Worm (Caenorhabditis elegans) whole organism, young adult: ENCODE measurements around the gene B0024.4.

Experiments used
- B0019.2 ChIP-seq: fragments of 200-800 bp; sonication (Bioruptor generic); conservative IDR thresholded peaks from 2 replicates; pipeline ENCODE4 v1.3.6; 2022; ENCODE audit warnings: missing genetic modification reagents, missing genetic modification characterization, missing compliant biosample characterization
- B0261.1 ChIP-seq: sonication (generic microtip); optimal IDR thresholded peaks from 2 replicates; lab custom pipeline; 2016; ENCODE audit warnings: mild to moderate bottlenecking, missing genetic modification characterization, moderate library complexity, missing compliant biosample characterization
- C06A6.2 ChIP-seq: fragments of 200-800 bp; sonication (Bioruptor generic); conservative IDR thresholded peaks from 2 replicates; pipeline ENCODE4 v1.3.6; 2022; ENCODE audit warnings: missing genetic modification characterization, missing compliant biosample characterization
- F10E7.11 ChIP-seq: sonication (generic microtip); optimal IDR thresholded peaks from 2 replicates; lab custom pipeline; 2017; ENCODE audit warnings: mild to moderate bottlenecking, missing genetic modification characterization, moderate library complexity, missing compliant biosample characterization
- F23B12.7 ChIP-seq: sonication (generic microtip); optimal IDR thresholded peaks from 2 replicates; lab custom pipeline; 2017; ENCODE audit warnings: missing genetic modification characterization, mild to moderate bottlenecking, missing compliant biosample characterization, antibody characterized with exemption, moderate library complexity; ENCODE audit not compliant: insufficient read depth
- F33H1.4 ChIP-seq: fragments of 200-800 bp; sonication (Bioruptor generic); IDR thresholded peaks from 2 replicates; pipeline ENCODE4 v1.3.6; 2022; ENCODE audit warnings: missing genetic modification reagents, missing genetic modification characterization, missing compliant biosample characterization
- F57A8.1 ChIP-seq: fragments of 200-800 bp; sonication (Bioruptor generic); optimal IDR thresholded peaks from 2 replicates; lab custom pipeline; 2018; ENCODE audit warnings: mild to moderate bottlenecking, missing genetic modification characterization, moderate library complexity, missing compliant biosample characterization
- Y67H2A.10 ChIP-seq: fragments of 200-800 bp; sonication (Bioruptor generic); conservative IDR thresholded peaks from 2 replicates; pipeline ENCODE4 v1.3.6; 2022; ENCODE audit warnings: missing genetic modification reagents, missing genetic modification characterization, missing compliant biosample characterization
- Y79H2A.3 ChIP-seq: fragments of 200-800 bp; sonication (Bioruptor generic); conservative IDR thresholded peaks from 2 replicates; pipeline ENCODE4 v1.3.6; 2022; ENCODE audit warnings: missing genetic modification reagents, missing genetic modification characterization, missing compliant biosample characterization
- akir-1 ChIP-seq: fragments of 200-800 bp; sonication (Bioruptor generic); optimal IDR thresholded peaks from 2 replicates; lab custom pipeline; 2018; ENCODE audit warnings: mild to moderate bottlenecking, missing genetic modification characterization, moderate library complexity, missing compliant biosample characterization
- aptf-3 ChIP-seq: fragments of 200-800 bp; sonication (Bioruptor generic); IDR thresholded peaks from 2 replicates; pipeline ENCODE4 v1.3.6; 2022; ENCODE audit warnings: missing genetic modification characterization, missing compliant biosample characterization
- attf-5 ChIP-seq: fragments of 200-800 bp; sonication (Bioruptor generic); optimal IDR thresholded peaks from 2 replicates; lab custom pipeline; 2018; ENCODE audit warnings: mild to moderate bottlenecking, missing genetic modification characterization, missing compliant biosample characterization
- ceh-100 ChIP-seq: fragments of 200-800 bp; sonication (Bioruptor generic); IDR thresholded peaks from 2 replicates; pipeline ENCODE4 v1.3.6; 2022; ENCODE audit warnings: missing genetic modification reagents, missing genetic modification characterization, missing compliant biosample characterization
- ceh-40 ChIP-seq: fragments of 200-800 bp; sonication (Bioruptor generic); IDR thresholded peaks from 2 replicates; pipeline ENCODE4 v1.3.6; 2022; ENCODE audit warnings: missing genetic modification characterization, missing compliant biosample characterization
- dox-1 ChIP-seq: fragments of 200-800 bp; sonication (Bioruptor generic); IDR thresholded peaks from 2 replicates; pipeline ENCODE4 v1.3.6; 2022; ENCODE audit warnings: missing genetic modification reagents, missing genetic modification characterization, missing compliant biosample characterization
- egrh-3 ChIP-seq: fragments of 200-800 bp; sonication (Bioruptor generic); IDR thresholded peaks from 2 replicates; pipeline ENCODE4 v1.3.6; 2022; ENCODE audit warnings: missing genetic modification reagents, missing genetic modification characterization, missing compliant biosample characterization
- ekl-4 ChIP-seq: fragments of 200-800 bp; sonication (Bioruptor generic); IDR thresholded peaks from 2 replicates; pipeline ENCODE4 v1.3.6; 2022; ENCODE audit warnings: missing genetic modification reagents, missing genetic modification characterization, missing compliant biosample characterization
- gei-17 ChIP-seq: fragments of 200-800 bp; sonication (Bioruptor generic); optimal IDR thresholded peaks from 2 replicates; lab custom pipeline; 2018; ENCODE audit warnings: mild to moderate bottlenecking, missing genetic modification characterization, missing compliant biosample characterization
- hrde-1 ChIP-seq: sonication (generic microtip); optimal IDR thresholded peaks from 2 replicates; lab custom pipeline; 2016; ENCODE audit warnings: missing genetic modification characterization, mild to moderate bottlenecking, missing compliant biosample characterization, moderate library complexity, missing genotype, missing genetic modification reagents, borderline replicate concordance
- let-607 ChIP-seq, 2 experiments: fragments of 200-800 bp in 1 of 2; sonication (Bioruptor generic) in 1 of 2; sonication (generic microtip) in 1 of 2; optimal IDR thresholded peaks; 2 replicates each; lab custom pipeline; 2016 to 2018; ENCODE audit warnings: mild to moderate bottlenecking in 2 of 2, missing compliant biosample characterization in 2 of 2, missing genetic modification characterization in 2 of 2, moderate library complexity in 2 of 2, missing genotype in 1 of 2
- lin-26 ChIP-seq: fragments of 200-800 bp; sonication (Bioruptor generic); IDR thresholded peaks from 2 replicates; pipeline ENCODE4 v1.3.6; 2022; ENCODE audit warnings: missing genetic modification reagents, missing genetic modification characterization, missing compliant biosample characterization
- lsy-27 ChIP-seq: sonication (generic microtip); optimal IDR thresholded peaks from 2 replicates; lab custom pipeline; 2017; ENCODE audit warnings: missing genetic modification characterization, mild to moderate bottlenecking, missing compliant biosample characterization, antibody characterized with exemption, missing genotype, borderline replicate concordance; ENCODE audit not compliant: insufficient read depth
- madf-3 ChIP-seq: fragments of 200-800 bp; sonication (Bioruptor generic); IDR thresholded peaks from 2 replicates; pipeline ENCODE4 v1.3.6; 2022; ENCODE audit warnings: missing genetic modification reagents, missing genetic modification characterization, missing compliant biosample characterization
- madf-8 ChIP-seq: fragments of 200-800 bp; sonication (Bioruptor generic); conservative IDR thresholded peaks from 2 replicates; pipeline ENCODE4 v1.3.6; 2022; ENCODE audit warnings: missing genetic modification reagents, missing genetic modification characterization, missing compliant biosample characterization
- mcd-1 ChIP-seq: fragments of 200-800 bp; sonication (Bioruptor generic); IDR thresholded peaks from 2 replicates; pipeline ENCODE4 v1.3.6; 2022; ENCODE audit warnings: missing genetic modification reagents, missing genetic modification characterization, missing compliant biosample characterization
- mes-4 ChIP-seq: sonication (generic microtip); optimal IDR thresholded peaks from 2 replicates; lab custom pipeline; 2016; ENCODE audit warnings: missing genotype, missing genetic modification characterization, missing compliant biosample characterization
- nfya-1 ChIP-seq: sonication (generic microtip); optimal IDR thresholded peaks from 2 replicates; lab custom pipeline; 2017; ENCODE audit warnings: antibody characterized with exemption, missing compliant biosample characterization, missing genetic modification characterization, borderline replicate concordance; ENCODE audit not compliant: insufficient read depth
- nhr-120 ChIP-seq: fragments of 200-800 bp; sonication (Bioruptor generic); IDR thresholded peaks from 2 replicates; pipeline ENCODE4 v1.3.6; 2022; ENCODE audit warnings: missing genetic modification characterization, missing compliant biosample characterization
- nhr-80 ChIP-seq: sonication (generic microtip); optimal IDR thresholded peaks from 2 replicates; lab custom pipeline; 2016; ENCODE audit warnings: missing genetic modification characterization, missing compliant biosample characterization
- nhr-90 ChIP-seq: sonication (generic microtip); optimal IDR thresholded peaks from 2 replicates; lab custom pipeline; 2016; ENCODE audit warnings: missing genotype, mild to moderate bottlenecking, missing genetic modification characterization, missing compliant biosample characterization
- pbrm-1 ChIP-seq: fragments of 200-800 bp; sonication (Bioruptor generic); IDR thresholded peaks from 2 replicates; pipeline ENCODE4 v1.3.6; 2022; ENCODE audit warnings: missing genetic modification reagents, missing genetic modification characterization, missing compliant biosample characterization
- pha-4 ChIP-seq: fragments of 150-350 bp; sonication (generic microtip); optimal IDR thresholded peaks from 2 replicates; lab custom pipeline; 2014; ENCODE audit warnings: missing biosample characterization, missing genetic modification reagents, missing genetic modification characterization
- sdz-38 ChIP-seq: sonication (generic microtip); optimal IDR thresholded peaks from 2 replicates; lab custom pipeline; 2016; ENCODE audit warnings: missing genotype, missing genetic modification characterization, missing compliant biosample characterization
- snpc-3.4 ChIP-seq: sonication (generic microtip); optimal IDR thresholded peaks from 2 replicates; lab custom pipeline; 2017; ENCODE audit warnings: missing genetic modification characterization, mild to moderate bottlenecking, missing compliant biosample characterization, antibody characterized with exemption, moderate library complexity, missing genotype, missing genetic modification reagents
- sptf-2 ChIP-seq: fragments of 200-800 bp; sonication (Bioruptor generic); optimal IDR thresholded peaks from 2 replicates; lab custom pipeline; 2018; ENCODE audit warnings: mild to moderate bottlenecking, missing genetic modification characterization, missing compliant biosample characterization
- unc-62 ChIP-seq: fragments of 150-350 bp; optimal IDR thresholded peaks from 2 replicates; lab custom pipeline; 2014; ENCODE audit warnings: missing biosample characterization, missing genetic modification reagents, missing genetic modification characterization
- xnd-1 ChIP-seq: sonication (generic microtip); optimal IDR thresholded peaks from 2 replicates; lab custom pipeline; 2016; ENCODE audit warnings: missing genotype, missing genetic modification reagents, missing genetic modification characterization, missing compliant biosample characterization
- zfh-2 ChIP-seq: fragments of 200-800 bp; sonication (Bioruptor generic); conservative IDR thresholded peaks from 2 replicates; pipeline ENCODE4 v1.3.6; 2022; ENCODE audit warnings: missing genetic modification reagents, missing genetic modification characterization, missing compliant biosample characterization
- zim-3 ChIP-seq: sonication (generic microtip); optimal IDR thresholded peaks from 2 replicates; lab custom pipeline; 2017; ENCODE audit warnings: mild to moderate bottlenecking, missing genetic modification characterization, moderate library complexity, missing compliant biosample characterization

Gene B0024.4

DNA sequence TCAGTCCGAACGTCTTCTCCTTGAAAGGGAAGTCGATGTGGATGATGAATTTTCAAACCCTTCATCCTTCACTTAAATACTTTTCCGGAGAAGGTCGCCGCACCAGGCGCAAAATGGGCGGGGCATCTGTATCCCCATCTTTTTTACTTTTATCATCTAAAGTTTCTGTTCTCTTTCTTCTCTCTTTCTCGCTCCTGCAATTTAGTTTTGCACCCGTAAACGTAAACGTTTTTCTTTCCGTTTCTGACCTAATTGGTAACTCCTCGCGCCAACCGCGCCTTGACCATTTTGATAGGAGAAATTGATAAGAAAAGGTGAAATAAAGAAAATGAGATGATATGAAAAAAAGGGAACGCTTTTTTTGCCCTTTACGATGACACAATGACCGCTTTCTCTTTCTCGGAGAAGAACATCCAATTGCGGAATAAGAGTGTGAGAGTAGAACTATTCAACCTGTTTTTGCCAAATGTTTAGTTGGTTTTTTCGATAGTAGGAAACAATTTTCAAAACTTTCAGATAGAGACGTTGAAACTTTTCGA lies 4.3 kb upstream of the B0024.4 start, which contains the start of gene col-149:
TSS of gene col-149 (minus strand) at position 51 of the 539 bp plus-strand sequence.
- TF ChIP-seq nhr-80 (tag; lab: Kevin White, UChicago) (peak; percentile 32), akir-1 (no peak)

DNA sequence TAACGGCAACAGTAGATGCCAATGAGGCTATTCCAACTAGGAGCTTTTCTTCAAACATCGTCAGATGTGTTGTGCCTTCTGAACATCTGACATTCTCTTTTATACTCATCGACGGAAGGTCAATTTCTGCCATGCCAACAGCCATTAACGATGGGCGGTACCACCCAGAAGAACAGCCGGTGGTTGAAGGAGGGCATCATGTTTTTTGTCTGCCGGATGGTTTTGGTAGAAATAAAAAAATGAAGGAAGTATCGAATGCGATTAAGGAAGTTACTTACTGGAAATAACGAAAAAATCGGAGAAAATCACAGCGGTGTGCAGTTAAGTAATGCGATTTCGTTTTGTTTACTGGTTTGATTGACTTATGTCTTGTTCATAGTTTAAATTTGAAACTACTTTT lies 2.6 kb upstream of the B0024.4 start, which contains the start of gene col-150:
TSS of gene col-150 (minus strand) at position 101 of the 400 bp plus-strand sequence.
- TF ChIP-seq snpc-3.4 (no peak), sptf-2 (no peak), ceh-100 (GFP tag; lab: Robert Waterston, UW) (no peak)

DNA sequence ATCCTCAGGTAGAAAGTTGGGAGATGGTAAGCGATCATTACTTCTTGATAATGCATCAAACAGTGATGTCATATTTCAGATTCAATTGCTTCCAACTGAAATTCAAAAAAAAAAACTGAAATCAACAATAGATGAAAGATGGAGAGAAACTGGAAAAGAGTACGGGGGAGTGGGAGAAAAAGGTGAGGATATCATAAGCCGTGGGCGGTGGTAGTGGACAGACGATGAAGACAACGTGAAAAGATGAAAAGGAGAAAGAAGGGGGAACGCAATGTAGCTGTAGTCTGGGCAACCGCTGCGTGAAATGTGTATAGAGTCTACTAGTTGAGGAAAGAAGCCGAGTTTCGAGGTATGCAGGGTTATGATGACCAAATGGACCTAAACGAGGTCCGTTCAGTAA lies 10.1 kb downstream of the B0024.4 start, which contains the start of gene che-12:
TSS of gene che-12 (minus strand) at position 101 of the 400 bp plus-strand sequence.
- TF ChIP-seq B0019.2 (GFP tag; lab: Robert Waterston, UW) = no peak
- TF ChIP-seq C06A6.2 (GFP tag; lab: Robert Waterston, UW) = no peak
- no peak for TF ChIP-seq ekl-4 (GFP tag; lab: Robert Waterston, UW)
- no peak for TF ChIP-seq pbrm-1
- no peak for TF ChIP-seq madf-3 (GFP tag; lab: Robert Waterston, UW)
- no peak for TF ChIP-seq F23B12.7 (tag; lab: Kevin White, UChicago)
- TF ChIP-seq F57A8.1 (GFP tag; lab: Kevin White, UChicago) = no peak
- TF ChIP-seq lin-26 (GFP tag; lab: Robert Waterston, UW) = no peak
- TF ChIP-seq dox-1 = no peak
- TF ChIP-seq xnd-1 = no peak
- TF ChIP-seq aptf-3 (GFP tag; lab: Robert Waterston, UW) = no peak
- no peak for TF ChIP-seq Y79H2A.3 (GFP tag; lab: Robert Waterston, UW)
- TF ChIP-seq egrh-3 = no peak
- no peak for TF ChIP-seq zfh-2 (GFP tag; lab: Robert Waterston, UW)

DNA sequence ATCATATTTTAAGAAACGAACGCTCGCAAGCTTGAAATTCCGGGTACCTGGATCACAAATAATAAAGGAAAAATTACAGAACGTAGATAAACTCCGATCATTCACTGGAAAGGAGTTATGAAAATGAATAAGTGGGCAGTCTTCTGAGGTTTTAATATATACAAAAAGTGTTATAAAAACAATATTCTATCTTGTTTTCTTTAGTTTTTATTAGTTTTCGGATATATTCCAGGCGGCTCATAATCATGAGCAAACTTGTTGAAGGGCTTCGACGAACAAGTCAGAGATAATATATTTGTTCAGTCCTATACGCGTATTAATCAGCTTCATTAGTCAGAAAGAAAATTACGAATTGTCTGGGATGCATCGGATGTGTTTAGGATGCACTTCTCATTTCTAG lies 16.8 kb downstream of the B0024.4 start, which contains the start of gene gcy-6:
TSS of gene gcy-6 (minus strand) at position 101 of the 400 bp plus-strand sequence.
- TF ChIP-seq let-607 (tag; optimal IDR thresholded peaks at IDR 0.05; lab: Kevin White, UChicago) (no peak), mcd-1 (GFP tag; lab: Robert Waterston, UW) (no peak)

DNA sequence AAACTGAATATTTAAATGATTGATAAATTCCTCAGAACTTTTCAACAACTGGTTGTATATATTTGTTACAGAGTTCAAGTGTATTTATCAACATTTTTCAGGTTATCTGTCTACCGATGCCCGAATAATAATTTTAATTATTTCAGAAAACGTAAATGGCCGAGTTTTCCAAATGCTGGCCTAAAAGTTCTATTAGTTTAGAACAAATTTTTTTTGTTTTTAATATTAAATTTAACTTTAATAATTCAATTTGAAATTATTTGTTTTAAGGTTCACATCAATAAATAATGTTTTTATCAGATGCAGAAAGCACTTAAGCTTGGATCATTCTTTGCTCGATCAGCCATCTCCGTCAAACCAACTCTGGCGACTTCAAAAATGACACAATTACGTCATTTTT lies 17.2 kb downstream of the B0024.4 start, which contains the start of gene trx-2:
TSS of gene trx-2 (plus strand) at position 301 of the 400 bp plus-strand sequence.
- no peak for TF ChIP-seq akir-1
- no peak for TF ChIP-seq lin-26 (GFP tag; lab: Robert Waterston, UW)
- TF ChIP-seq lsy-27 = no peak
- TF ChIP-seq F10E7.11 (tag; lab: Kevin White, UChicago) = no peak

DNA sequence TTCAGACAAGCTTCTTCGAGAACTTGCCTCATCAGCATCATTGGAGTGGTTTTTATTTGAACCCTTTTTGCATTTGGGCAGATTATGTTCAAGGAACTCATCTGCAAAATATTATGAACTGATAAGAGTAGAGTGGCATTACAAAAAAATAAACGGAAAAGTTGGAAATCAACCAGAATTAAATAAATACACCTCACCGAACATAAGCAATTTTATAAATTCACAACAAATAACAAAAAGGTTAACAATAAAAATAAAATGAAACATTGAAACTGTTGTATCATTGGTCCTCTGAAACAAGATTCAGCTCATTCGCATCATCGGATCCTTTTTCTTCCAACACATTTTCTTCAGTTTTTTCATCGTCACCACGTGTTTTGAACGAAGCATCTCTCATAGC lies 20.1 kb downstream of the B0024.4 start, which contains the start of gene asps-1:
TSS of gene asps-1 (minus strand) at position 101 of the 400 bp plus-strand sequence.
- no peak for TF ChIP-seq Y79H2A.3 (GFP tag; lab: Robert Waterston, UW)
- no peak for TF ChIP-seq B0261.1 (tag; lab: Kevin White, UChicago)
- no peak for TF ChIP-seq pha-4
- no peak for TF ChIP-seq sdz-38 (tag; lab: Kevin White, UChicago)
- no peak for TF ChIP-seq unc-62 (GFP tag; lab: Kevin White, UChicago)
- TF ChIP-seq gei-17 (GFP tag; lab: Kevin White, UChicago) = no peak
- TF ChIP-seq madf-8 (GFP tag; lab: Robert Waterston, UW) = no peak
- TF ChIP-seq egrh-3 = no peak
- no peak for TF ChIP-seq mes-4 (tag; lab: Kevin White, UChicago)
- TF ChIP-seq hrde-1 = no peak
- TF ChIP-seq F33H1.4 (GFP tag; lab: Robert Waterston, UW) = no peak
- no peak for TF ChIP-seq Y67H2A.10 (GFP tag; lab: Robert Waterston, UW)
- no peak for TF ChIP-seq attf-5 (GFP tag; lab: Kevin White, UChicago)
- TF ChIP-seq zim-3 = no peak
- TF ChIP-seq ceh-40 (GFP tag; lab: Robert Waterston, UW) = no peak
- no peak for TF ChIP-seq nhr-90 (tag; lab: Kevin White, UChicago)
- TF ChIP-seq nfya-1 (tag; lab: Kevin White, UChicago) = no peak
- no peak for TF ChIP-seq F23B12.7 (tag; lab: Kevin White, UChicago)
- TF ChIP-seq nhr-120 = no peak
